Worm (Caenorhabditis elegans) whole organism, early embryonic: ENCODE data around the gene F53H8.3.

Experiments used
- F13C5.2 ChIP-seq: sonication (generic microtip); optimal IDR thresholded peaks from 2 replicates; lab custom pipeline; 2017; ENCODE audit warnings: mild to moderate bottlenecking, missing genetic modification characterization, inconsistent platforms, missing compliant biosample characterization
- ama-1 ChIP-seq: fragments of 150-350 bp; optimal IDR thresholded peaks from 2 replicates; lab custom pipeline; 2014
- ceh-13 ChIP-seq: fragments of 200-800 bp; sonication (Bioruptor generic); optimal IDR thresholded peaks from 2 replicates; lab custom pipeline; 2018; ENCODE audit warnings: mild to moderate bottlenecking, missing genetic modification characterization, missing compliant biosample characterization
- flt-1 ChIP-seq: fragments of 200-800 bp; sonication (Bioruptor generic); IDR thresholded peaks from 2 replicates; pipeline ENCODE4 v1.3.6; 2022; ENCODE audit warnings: missing genetic modification characterization, missing compliant biosample characterization
- hmg-4 ChIP-seq: fragments of 200-800 bp; sonication (Bioruptor generic); optimal IDR thresholded peaks from 2 replicates; lab custom pipeline; 2018; ENCODE audit warnings: mild to moderate bottlenecking, missing genetic modification characterization, missing compliant biosample characterization
- hnd-1 ChIP-seq: sonication (generic microtip); optimal IDR thresholded peaks from 2 replicates; lab custom pipeline; 2016; ENCODE audit warnings: missing genetic modification characterization, missing compliant biosample characterization
- sea-1 ChIP-seq: fragments of 200-800 bp; sonication (Bioruptor generic); conservative IDR thresholded peaks from 2 replicates; pipeline ENCODE4 v1.3.6; 2022; ENCODE audit warnings: missing genetic modification characterization, missing compliant biosample characterization
- tbx-11 ChIP-seq: fragments of 200-800 bp; sonication (Bioruptor generic); IDR thresholded peaks from 2 replicates; pipeline ENCODE4 v1.3.6; 2022; ENCODE audit warnings: missing genetic modification characterization, missing compliant biosample characterization

- TF ChIP-seq tbx-11 (GFP tag; lab: Robert Waterston, UW), result no peak
- TF ChIP-seq flt-1 (GFP tag; lab: Robert Waterston, UW), result no peak
- TF ChIP-seq sea-1 (GFP tag; lab: Robert Waterston, UW), result no peak
- no peak for TF ChIP-seq ama-1 (lab: Kevin White, UChicago)
- no peak for TF ChIP-seq hnd-1 (tag; lab: Kevin White, UChicago)
- no peak for TF ChIP-seq ceh-13 (GFP tag; lab: Kevin White, UChicago)
- TF ChIP-seq F13C5.2 (tag; lab: Kevin White, UChicago), result peak; percentile 21
- no peak for TF ChIP-seq hmg-4 (GFP tag; lab: Kevin White, UChicago)
These were observed 5.5 kb upstream of the F53H8.3 start for ce11 chrX:932874-933273.
